Worm (Caenorhabditis elegans) whole organism, late embryonic: Measurements from ENCODE around the gene C46C11.4.

Experiments used
- K02D7.2 ChIP-seq: sonication (generic microtip); optimal IDR thresholded peaks from 2 replicates; lab custom pipeline; 2017; ENCODE audit warnings: mild to moderate bottlenecking, missing genetic modification characterization, missing compliant biosample characterization
- K09A11.1 ChIP-seq: sonication (generic microtip); optimal IDR thresholded peaks from 2 replicates; lab custom pipeline; 2017; ENCODE audit warnings: antibody characterized with exemption, mild to moderate bottlenecking, missing genetic modification characterization, missing compliant biosample characterization; ENCODE audit not compliant: insufficient read depth
- ceh-14 ChIP-seq: sonication (generic microtip); optimal IDR thresholded peaks from 2 replicates; lab custom pipeline; 2016; ENCODE audit warnings: missing genotype, missing genetic modification characterization, missing compliant biosample characterization
- ceh-19 ChIP-seq: fragments of 200-800 bp; sonication (Bioruptor generic); optimal IDR thresholded peaks from 2 replicates; lab custom pipeline; 2018; ENCODE audit warnings: mild to moderate bottlenecking, missing genetic modification characterization, missing compliant biosample characterization
- ceh-2 ChIP-seq: sonication (generic microtip); optimal IDR thresholded peaks from 2 replicates; lab custom pipeline; 2016; ENCODE audit warnings: missing genotype, missing genetic modification characterization, missing compliant biosample characterization
- ceh-22 ChIP-seq: sonication (generic microtip); optimal IDR thresholded peaks from 2 replicates; lab custom pipeline; 2017; ENCODE audit warnings: missing biosample characterization, missing genetic modification characterization
- ceh-30 ChIP-seq: fragments of 150-350 bp; optimal IDR thresholded peaks from 2 replicates; lab custom pipeline; 2014; ENCODE audit warnings: missing biosample characterization, missing genetic modification characterization
- ceh-31 ChIP-seq: sonication (generic microtip); optimal IDR thresholded peaks from 2 replicates; lab custom pipeline; 2016; ENCODE audit warnings: missing genetic modification characterization, missing compliant biosample characterization
- ceh-45 ChIP-seq: fragments of 200-800 bp; sonication (Bioruptor generic); IDR thresholded peaks from 2 replicates; pipeline ENCODE4 v1.3.6; 2022; ENCODE audit warnings: missing genetic modification reagents, missing genetic modification characterization, missing compliant biosample characterization
- ceh-6 ChIP-seq: fragments of 200-800 bp; sonication (Bioruptor generic); optimal IDR thresholded peaks from 2 replicates; lab custom pipeline; 2018; ENCODE audit warnings: mild to moderate bottlenecking, missing genetic modification characterization, missing compliant biosample characterization
- ceh-9 ChIP-seq: sonication (generic microtip); optimal IDR thresholded peaks from 2 replicates; lab custom pipeline; 2016; ENCODE audit warnings: mild to moderate bottlenecking, missing genetic modification characterization, inconsistent platforms, missing compliant biosample characterization
- che-1 ChIP-seq: sonication (generic microtip); optimal IDR thresholded peaks from 2 replicates; lab custom pipeline; 2016; ENCODE audit warnings: mild to moderate bottlenecking, missing genetic modification characterization, missing compliant biosample characterization
- dmd-4 ChIP-seq: sonication (generic microtip); optimal IDR thresholded peaks from 2 replicates; lab custom pipeline; 2016; ENCODE audit warnings: borderline replicate concordance, missing genetic modification characterization, missing compliant biosample characterization
- dve-1 ChIP-seq: sonication (generic microtip); optimal IDR thresholded peaks from 2 replicates; lab custom pipeline; 2017; ENCODE audit warnings: antibody characterized with exemption, mild to moderate bottlenecking, missing genetic modification characterization, missing compliant biosample characterization
- elt-2 ChIP-seq: sonication (generic microtip); optimal IDR thresholded peaks from 2 replicates; lab custom pipeline; 2016; ENCODE audit warnings: missing genetic modification reagents, missing genetic modification characterization, missing compliant biosample characterization
- elt-4 ChIP-seq: sonication (generic microtip); optimal IDR thresholded peaks from 2 replicates; lab custom pipeline; 2016; ENCODE audit warnings: missing genetic modification characterization, missing compliant biosample characterization
- fax-1 ChIP-seq: sonication (generic microtip); optimal IDR thresholded peaks from 2 replicates; lab custom pipeline; 2016; ENCODE audit warnings: missing genotype, missing genetic modification characterization, missing compliant biosample characterization
- hlh-13 ChIP-seq: fragments of 200-800 bp; sonication (Bioruptor generic); optimal IDR thresholded peaks from 2 replicates; lab custom pipeline; 2018; ENCODE audit warnings: mild to moderate bottlenecking, missing genetic modification characterization, missing compliant biosample characterization
- hlh-15 ChIP-seq: sonication (generic microtip); optimal IDR thresholded peaks from 2 replicates; lab custom pipeline; 2016; ENCODE audit warnings: missing genetic modification characterization, missing compliant biosample characterization
- hlh-30 ChIP-seq: sonication (generic microtip); optimal IDR thresholded peaks from 2 replicates; lab custom pipeline; 2017; ENCODE audit warnings: antibody characterized with exemption, missing genetic modification characterization, missing compliant biosample characterization; ENCODE audit not compliant: insufficient read depth
- lim-6 ChIP-seq: sonication (generic microtip); optimal IDR thresholded peaks from 2 replicates; lab custom pipeline; 2016; ENCODE audit warnings: missing genetic modification characterization, missing compliant biosample characterization
- lin-11 ChIP-seq: fragments of 200-800 bp; sonication (Bioruptor generic); optimal IDR thresholded peaks from 2 replicates; lab custom pipeline; 2018; ENCODE audit warnings: mild to moderate bottlenecking, missing genetic modification characterization, missing compliant biosample characterization
- nfya-1 ChIP-seq: sonication (generic microtip); optimal IDR thresholded peaks from 2 replicates; lab custom pipeline; 2017; ENCODE audit warnings: missing genetic modification characterization, mild to moderate bottlenecking, missing compliant biosample characterization, antibody characterized with exemption, moderate library complexity
- nhr-11 ChIP-seq: fragments of 150-350 bp; optimal IDR thresholded peaks from 2 replicates; lab custom pipeline; 2014; ENCODE audit warnings: missing biosample characterization, missing genetic modification characterization
- pag-3 ChIP-seq: sonication (generic microtip); optimal IDR thresholded peaks from 2 replicates; lab custom pipeline; 2016; ENCODE audit warnings: missing compliant biosample characterization, missing genetic modification characterization, borderline replicate concordance
- pat-9 ChIP-seq: fragments of 200-800 bp; sonication (Bioruptor generic); optimal IDR thresholded peaks from 2 replicates; lab custom pipeline; 2018; ENCODE audit warnings: mild to moderate bottlenecking, missing genetic modification characterization, moderate library complexity, missing compliant biosample characterization
- pha-2 ChIP-seq: sonication (generic microtip); optimal IDR thresholded peaks from 2 replicates; lab custom pipeline; 2017; ENCODE audit warnings: mild to moderate bottlenecking, missing genetic modification characterization, missing compliant biosample characterization
- pha-4 ChIP-seq: fragments of 150-350 bp; optimal IDR thresholded peaks from 2 replicates; lab custom pipeline; 2018; ENCODE audit warnings: missing biosample characterization, missing genetic modification reagents, missing genetic modification characterization
- pqm-1 ChIP-seq: sonication (generic microtip); optimal IDR thresholded peaks from 2 replicates; lab custom pipeline; 2016; ENCODE audit warnings: missing genetic modification characterization, missing compliant biosample characterization
- rnt-1 ChIP-seq: sonication (generic microtip); optimal IDR thresholded peaks from 2 replicates; lab custom pipeline; 2016; ENCODE audit warnings: missing genetic modification characterization, missing compliant biosample characterization
- sdc-2 ChIP-seq: sonication (generic microtip); optimal IDR thresholded peaks from 2 replicates; lab custom pipeline; 2016; ENCODE audit warnings: missing genotype, missing genetic modification characterization, missing compliant biosample characterization
- sox-2 ChIP-seq: fragments of 200-800 bp; sonication (Bioruptor generic); IDR thresholded peaks from 2 replicates; pipeline ENCODE4 v1.3.6; 2022; ENCODE audit warnings: missing genetic modification reagents, missing genetic modification characterization, missing compliant biosample characterization
- sox-4 ChIP-seq: sonication (generic microtip); optimal IDR thresholded peaks from 2 replicates; lab custom pipeline; 2017; ENCODE audit warnings: mild to moderate bottlenecking, missing genetic modification characterization, inconsistent platforms, missing compliant biosample characterization
- syd-9 ChIP-seq: sonication (generic microtip); optimal IDR thresholded peaks from 2 replicates; lab custom pipeline; 2016; ENCODE audit warnings: mild to moderate bottlenecking, missing genetic modification characterization, moderate library complexity, missing compliant biosample characterization
- tbx-2 ChIP-seq: sonication (generic microtip); optimal IDR thresholded peaks from 2 replicates; lab custom pipeline; 2016; ENCODE audit warnings: missing genetic modification characterization, missing compliant biosample characterization
- tbx-7 ChIP-seq: sonication (generic microtip); optimal IDR thresholded peaks from 2 replicates; lab custom pipeline; 2016; ENCODE audit warnings: missing genotype, missing genetic modification characterization, missing compliant biosample characterization
- unc-42 ChIP-seq: sonication (generic microtip); optimal IDR thresholded peaks from 2 replicates; lab custom pipeline; 2016; ENCODE audit warnings: missing genotype, missing genetic modification characterization, missing compliant biosample characterization
- unc-55 ChIP-seq: sonication (generic microtip); optimal IDR thresholded peaks from 2 replicates; lab custom pipeline; 2017; ENCODE audit warnings: missing biosample characterization, missing genetic modification reagents, missing genetic modification characterization
- unc-86 ChIP-seq: sonication (generic microtip); optimal IDR thresholded peaks from 2 replicates; lab custom pipeline; 2016; ENCODE audit warnings: missing genetic modification characterization, missing compliant biosample characterization
- zip-5 ChIP-seq: sonication (generic microtip); optimal IDR thresholded peaks from 2 replicates; lab custom pipeline; 2016; ENCODE audit warnings: missing genetic modification characterization, missing compliant biosample characterization
- ztf-16 ChIP-seq: sonication (generic microtip); optimal IDR thresholded peaks from 2 replicates; lab custom pipeline; 2017; ENCODE audit warnings: missing genetic modification characterization, missing compliant biosample characterization

The C46C11.4 gene

ce11 chrX:4647104-4647503, at the start of gene C46C11.4:
C46C11.4 (minus strand) TSS chrX:4647204.
- TF ChIP-seq elt-4 (tag; lab: Kevin White, UChicago): no peak
- no peak for TF ChIP-seq pha-2 (tag; lab: Kevin White, UChicago)
- TF ChIP-seq rnt-1: no peak
- no peak for TF ChIP-seq pag-3 (tag; lab: Kevin White, UChicago)
- TF ChIP-seq ceh-19 (GFP tag; lab: Kevin White, UChicago): no peak
- TF ChIP-seq tbx-2: no peak
- TF ChIP-seq hlh-30 (tag; lab: Kevin White, UChicago): no peak
- no peak for TF ChIP-seq ceh-45

ce11 chrX:4694611-4695370, 47.8 kb upstream of the C46C11.4 start:
- TF ChIP-seq K02D7.2 (tag; lab: Kevin White, UChicago): no peak
- TF ChIP-seq elt-4 (tag; lab: Kevin White, UChicago): no peak
- no peak for TF ChIP-seq ceh-14 (tag; lab: Kevin White, UChicago)
- no peak for TF ChIP-seq ceh-30
- no peak for TF ChIP-seq unc-86 (tag; lab: Kevin White, UChicago)
- no peak for TF ChIP-seq ceh-2 (tag; lab: Kevin White, UChicago)
- no peak for TF ChIP-seq syd-9
- no peak for TF ChIP-seq nhr-11 (tag; lab: Kevin White, UChicago)
- TF ChIP-seq dve-1 (tag; lab: Kevin White, UChicago): no peak
- TF ChIP-seq pha-2 (tag; lab: Kevin White, UChicago): no peak
- TF ChIP-seq pha-4 (tag; lab: Kevin White, UChicago): no peak

ce11 chrX:4691148-4691773, 44.3 kb upstream of the C46C11.4 start, which contains the start of gene K02G10.5:
K02G10.5 (minus strand) TSS chrX:4691198.
- TF ChIP-seq dmd-4 (tag; lab: Kevin White, UChicago) (no peak), hlh-30 (tag; lab: Kevin White, UChicago) (no peak)

- no peak for TF ChIP-seq sdc-2 (tag; lab: Kevin White, UChicago)
- TF ChIP-seq K09A11.1 (tag; lab: Kevin White, UChicago): no peak
- no peak for TF ChIP-seq elt-2
- TF ChIP-seq hlh-13: no peak
- TF ChIP-seq rnt-1: no peak
- no peak for TF ChIP-seq ceh-45
- no peak for TF ChIP-seq pqm-1 (tag; lab: Kevin White, UChicago)
- no peak for TF ChIP-seq pha-4 (tag; lab: Kevin White, UChicago)
- no peak for TF ChIP-seq ceh-31 (tag; lab: Kevin White, UChicago)
- TF ChIP-seq ceh-9 (tag; lab: Kevin White, UChicago): no peak
- no peak for TF ChIP-seq ceh-22
- no peak for TF ChIP-seq ztf-16 (tag; lab: Kevin White, UChicago)
- no peak for TF ChIP-seq pat-9
- TF ChIP-seq ceh-6 (GFP tag; lab: Kevin White, UChicago): no peak
- no peak for TF ChIP-seq syd-9
- no peak for TF ChIP-seq ceh-2 (tag; lab: Kevin White, UChicago)
- no peak for TF ChIP-seq unc-86 (tag; lab: Kevin White, UChicago)
- no peak for TF ChIP-seq sox-2
- no peak for TF ChIP-seq fax-1
- no peak for TF ChIP-seq lim-6 (tag; lab: Kevin White, UChicago)
Observed at ce11 chrX:4685579-4685978, 38.6 kb upstream of the C46C11.4 start.

ce11 chrX:4682616-4683015, 35.6 kb upstream of the C46C11.4 start, which contains the start of gene K02G10.15:
K02G10.15 (minus strand) TSS chrX:4682716.
- TF ChIP-seq lin-11 (tag; lab: Kevin White, UChicago): no peak
- no peak for TF ChIP-seq ztf-16 (tag; lab: Kevin White, UChicago)
- no peak for TF ChIP-seq unc-55 (GFP tag; lab: Kevin White, UChicago)
- TF ChIP-seq tbx-2: no peak
- no peak for TF ChIP-seq nfya-1 (tag; lab: Kevin White, UChicago)
- no peak for TF ChIP-seq unc-42 (tag; lab: Kevin White, UChicago)
- no peak for TF ChIP-seq hlh-15 (tag; lab: Kevin White, UChicago)
- TF ChIP-seq lim-6 (tag; lab: Kevin White, UChicago): no peak
- TF ChIP-seq fax-1: no peak
- no peak for TF ChIP-seq syd-9
- no peak for TF ChIP-seq sox-4
- no peak for TF ChIP-seq ceh-22
- TF ChIP-seq tbx-7 (tag; lab: Kevin White, UChicago): no peak
- TF ChIP-seq pqm-1 (tag; lab: Kevin White, UChicago): no peak
- no peak for TF ChIP-seq che-1 (tag; lab: Kevin White, UChicago)
- TF ChIP-seq pag-3 (tag; lab: Kevin White, UChicago): no peak
- no peak for TF ChIP-seq pha-2 (tag; lab: Kevin White, UChicago)
- no peak for TF ChIP-seq zip-5 (tag; lab: Kevin White, UChicago)
